In the genomic region with DNA sequence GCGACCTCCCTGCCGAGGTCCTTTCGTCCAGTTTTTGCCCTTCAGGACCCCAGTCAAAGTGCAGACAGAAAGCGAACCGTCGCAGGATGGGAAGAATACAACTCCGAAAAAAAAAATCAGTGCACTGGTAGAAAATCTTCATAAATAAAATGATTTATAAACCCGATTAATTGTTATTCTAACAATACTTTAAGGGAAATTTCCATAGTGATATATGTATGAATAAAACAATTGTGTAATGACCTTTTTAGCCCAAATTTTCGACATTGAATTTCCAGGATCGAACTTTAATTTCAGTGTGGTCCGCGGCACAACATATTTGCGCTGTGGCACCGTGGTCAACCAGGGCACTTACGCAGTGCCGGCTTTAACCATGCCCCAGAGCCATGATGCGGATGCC, we compare ENCODE assay signal across 4 fruit fly cellular contexts.
TF ChIP-seq lines count a peak whose summit lies in the region.

No protein-coding gene starts in this region.

- TF ChIP-seq CTCF in whole organism, embryonic (GFP tag; optimal IDR thresholded peaks at IDR 0.05; lab: Kevin White, UChicago) = no peak

TF ChIP-seq in whole organism, embryonic, 481 proteins besides CTCF, POLR2A, EP300 and RAD21:
- TF ChIP-seq gem (tag; optimal IDR thresholded peaks at IDR 0.05; lab: Kevin White, UChicago) (peak; percentile 4), sens (GFP tag; lab: Kevin White, UChicago) (peak; percentile 64), Ets65A (GFP tag; lab: Kevin White, UChicago) (peak; percentile 55), lbe (GFP tag; optimal IDR thresholded peaks at IDR 0.05; lab: Kevin White, UChicago) (peak; percentile 8), row (GFP tag; IDR thresholded peaks at IDR 0.05; lab: Robert Waterston, UW) (0 out of 3 replicates have a peak, but pooled peaks have one; percentile 8), prd (optimal IDR thresholded peaks at IDR 0.05; lab: Kevin White, UChicago) (no peak), prd (GFP tag; IDR thresholded peaks at IDR 0.05; lab: Robert Waterston, UW) (0 out of 3 replicates have a peak, but pooled peaks have one; percentile 26), ken (GFP tag; IDR thresholded peaks at IDR 0.05; lab: Robert Waterston, UW) (no peak), vvl (GFP tag; IDR thresholded peaks at IDR 0.05; lab: Robert Waterston, UW) (0 out of 2 replicates have a peak, but pooled peaks have one; percentile 11), Atf6 (GFP tag; IDR thresholded peaks at IDR 0.05; lab: Robert Waterston, UW) (no peak)

TF ChIP-seq in whole organism, prepupa, 60 proteins besides CTCF, POLR2A, EP300 and RAD21 (continues in another document):
- no peak for TF ChIP-seq CG32006 (GFP tag; optimal IDR thresholded peaks at IDR 0.05; lab: Kevin White, UChicago)
- TF ChIP-seq Eip93F (GFP tag; optimal IDR thresholded peaks at IDR 0.05; lab: Kevin White, UChicago) = no peak
- TF ChIP-seq CG10669 (GFP tag; optimal IDR thresholded peaks at IDR 0.05; lab: Kevin White, UChicago) = peak; percentile 28
- TF ChIP-seq eg (GFP tag; IDR thresholded peaks at IDR 0.05; lab: Robert Waterston, UW) = no peak
- no peak for TF ChIP-seq ss (GFP tag; optimal IDR thresholded peaks at IDR 0.05; lab: Kevin White, UChicago)
- TF ChIP-seq CG10631 (GFP tag; optimal IDR thresholded peaks at IDR 0.05; lab: Kevin White, UChicago) = peak; percentile 36
- peak; percentile 30 for TF ChIP-seq CG3032 (tag; optimal IDR thresholded peaks at IDR 0.05; lab: Kevin White, UChicago)
- no peak for TF ChIP-seq Sox14 (GFP tag; optimal IDR thresholded peaks at IDR 0.05; lab: Kevin White, UChicago)
- TF ChIP-seq fkh (GFP tag; optimal IDR thresholded peaks at IDR 0.05; lab: Kevin White, UChicago) = no peak
- peak; percentile 84 for TF ChIP-seq svp (GFP tag; lab: Kevin White, UChicago)
- no peak for TF ChIP-seq CG34406 (GFP tag; optimal IDR thresholded peaks at IDR 0.05; lab: Kevin White, UChicago)
- TF ChIP-seq CG6854 (GFP tag; optimal IDR thresholded peaks at IDR 0.05; lab: Kevin White, UChicago) = no peak
- no peak for TF ChIP-seq dac (GFP tag; optimal IDR thresholded peaks at IDR 0.05; lab: Kevin White, UChicago)
- TF ChIP-seq pdm3 (GFP tag; optimal IDR thresholded peaks at IDR 0.05; lab: Kevin White, UChicago) = peak; percentile 9
- TF ChIP-seq CG1621 (tag; optimal IDR thresholded peaks at IDR 0.05; lab: Kevin White, UChicago) = no peak
- TF ChIP-seq Ets96B (tag; optimal IDR thresholded peaks at IDR 0.05; lab: Kevin White, UChicago) = peak; percentile 51
- no peak for TF ChIP-seq CG11294 (GFP tag; IDR thresholded peaks at IDR 0.05; lab: Robert Waterston, UW)
- no peak for TF ChIP-seq CG8119 (GFP tag; IDR thresholded peaks at IDR 0.05; lab: Robert Waterston, UW)
- TF ChIP-seq Hr38 (GFP tag; optimal IDR thresholded peaks at IDR 0.05; lab: Kevin White, UChicago) = no peak
- peak; percentile 32 for TF ChIP-seq dsx (GFP tag; optimal IDR thresholded peaks at IDR 0.05; lab: Kevin White, UChicago; ENCODE audit: poor library complexity, severe bottlenecking)
- peak; percentile 14 for TF ChIP-seq OdsH (GFP tag; optimal IDR thresholded peaks at IDR 0.05; lab: Kevin White, UChicago)
- peak; percentile 49 for TF ChIP-seq topi (GFP tag; optimal IDR thresholded peaks at IDR 0.05; lab: Kevin White, UChicago)
- no peak for TF ChIP-seq CG7368 (GFP tag; optimal IDR thresholded peaks at IDR 0.05; lab: Kevin White, UChicago)
- peak; percentile 26 for TF ChIP-seq achi (GFP tag; optimal IDR thresholded peaks at IDR 0.05; lab: Kevin White, UChicago)
- TF ChIP-seq CG31627 (GFP tag; optimal IDR thresholded peaks at IDR 0.05; lab: Kevin White, UChicago) = peak; percentile 32
- TF ChIP-seq salr (GFP tag; optimal IDR thresholded peaks at IDR 0.05; lab: Kevin White, UChicago) = no peak

TF ChIP-seq in whole organism, pupa, 21 proteins besides CTCF, POLR2A, EP300 and RAD21:
- TF ChIP-seq CG12605 (GFP tag; IDR thresholded peaks at IDR 0.05; lab: Robert Waterston, UW) (no peak), fd96Ca (GFP tag; IDR thresholded peaks at IDR 0.05; lab: Robert Waterston, UW) (no peak), Pif1B (GFP tag; optimal IDR thresholded peaks at IDR 0.05; lab: Kevin White, UChicago) (no peak), rn (GFP tag; IDR thresholded peaks at IDR 0.05; lab: Robert Waterston, UW) (no peak), CG34367 (tag; optimal IDR thresholded peaks at IDR 0.05; lab: Kevin White, UChicago) (peak; percentile 17), CG9948 (tag; optimal IDR thresholded peaks at IDR 0.05; lab: Kevin White, UChicago) (peak; percentile 52), CG8159 (tag; optimal IDR thresholded peaks at IDR 0.05; lab: Kevin White, UChicago) (peak; percentile 65), CG10348 (GFP tag; IDR thresholded peaks at IDR 0.05; lab: Robert Waterston, UW) (no peak), CG15710 (tag; optimal IDR thresholded peaks at IDR 0.05; lab: Kevin White, UChicago) (peak; percentile 27), Snoo (tag; optimal IDR thresholded peaks at IDR 0.05; lab: Kevin White, UChicago) (no peak), gl (tag; optimal IDR thresholded peaks at IDR 0.05; lab: Kevin White, UChicago) (peak; percentile 31), EcR (GFP tag; optimal IDR thresholded peaks at IDR 0.05; lab: Kevin White, UChicago) (no peak), Ets98B (GFP tag; IDR thresholded peaks at IDR 0.05; lab: Robert Waterston, UW) (no peak), CG13204 (GFP tag; optimal IDR thresholded peaks at IDR 0.05; lab: Kevin White, UChicago) (no peak), CG17806 (tag; optimal IDR thresholded peaks at IDR 0.05; lab: Kevin White, UChicago) (peak; percentile 57), CG8301 (tag; optimal IDR thresholded peaks at IDR 0.05; lab: Kevin White, UChicago) (peak; percentile 18), CG14655 (GFP tag; optimal IDR thresholded peaks at IDR 0.05; lab: Kevin White, UChicago) (peak; percentile 25), Pif1A (GFP tag; optimal IDR thresholded peaks at IDR 0.05; lab: Kevin White, UChicago) (peak; percentile 32)

TF ChIP-seq in whole organism, wandering third instar larva, 38 proteins besides CTCF, POLR2A, EP300 and RAD21:
- TF ChIP-seq OdsH (GFP tag; optimal IDR thresholded peaks at IDR 0.05; lab: Kevin White, UChicago) = peak; percentile 53
- TF ChIP-seq rgr (GFP tag; optimal IDR thresholded peaks at IDR 0.05; lab: Kevin White, UChicago) = peak; percentile 50
- peak in 1 of 2 experiments; percentile 62 for TF ChIP-seq foxo (GFP tag; optimal IDR thresholded peaks at IDR 0.05; lab: Kevin White, UChicago)
- no peak for TF ChIP-seq Vsx2 (GFP tag; optimal IDR thresholded peaks at IDR 0.05; lab: Kevin White, UChicago; ENCODE audit: partially characterized antibody)
- peak; percentile 3 for TF ChIP-seq sage (GFP tag; optimal IDR thresholded peaks at IDR 0.05; lab: Kevin White, UChicago)
- peak; percentile 35 for TF ChIP-seq Sp1 (GFP tag; optimal IDR thresholded peaks at IDR 0.05; lab: Kevin White, UChicago)
- peak; percentile 48 for TF ChIP-seq br (GFP tag; optimal IDR thresholded peaks at IDR 0.05; lab: Kevin White, UChicago)
- no peak for TF ChIP-seq Hr83 (GFP tag; optimal IDR thresholded peaks at IDR 0.05; lab: Kevin White, UChicago; ENCODE audit: poor library complexity, severe bottlenecking)
- TF ChIP-seq CrebA (GFP tag; optimal IDR thresholded peaks at IDR 0.05; lab: Kevin White, UChicago; ENCODE audit: borderline replicate concordance) = no peak
- TF ChIP-seq fru (GFP tag; optimal IDR thresholded peaks at IDR 0.05; lab: Kevin White, UChicago) = peak; percentile 66
- no peak for TF ChIP-seq Mio (GFP tag; optimal IDR thresholded peaks at IDR 0.05; lab: Kevin White, UChicago)
- TF ChIP-seq HLH106 (tag; optimal IDR thresholded peaks at IDR 0.05; lab: Kevin White, UChicago) = peak; percentile 48
- TF ChIP-seq Dif (GFP tag; optimal IDR thresholded peaks at IDR 0.05; lab: Kevin White, UChicago; ENCODE audit: partially characterized antibody) = no peak
- TF ChIP-seq ey (GFP tag; optimal IDR thresholded peaks at IDR 0.05; lab: Kevin White, UChicago) = peak; percentile 64
- TF ChIP-seq psq (GFP tag; optimal IDR thresholded peaks at IDR 0.05; lab: Kevin White, UChicago) = peak; percentile 59
- TF ChIP-seq tai (GFP tag; optimal IDR thresholded peaks at IDR 0.05; lab: Kevin White, UChicago) = no peak
- peak; percentile 56 for TF ChIP-seq Hnf4 (GFP tag; optimal IDR thresholded peaks at IDR 0.05; lab: Kevin White, UChicago)
- no peak for TF ChIP-seq GATAd (GFP tag; optimal IDR thresholded peaks at IDR 0.05; lab: Kevin White, UChicago)
- no peak for TF ChIP-seq dl (GFP tag; optimal IDR thresholded peaks at IDR 0.05; lab: Kevin White, UChicago; ENCODE audit: insufficient read depth in 1 of 2, partially characterized antibody in 2 of 2)
- TF ChIP-seq brk (GFP tag; optimal IDR thresholded peaks at IDR 0.05; lab: Kevin White, UChicago) = peak; percentile 23
- no peak for TF ChIP-seq sv (GFP tag; optimal IDR thresholded peaks at IDR 0.05; lab: Kevin White, UChicago)
- peak; percentile 56 for TF ChIP-seq woc (GFP tag; optimal IDR thresholded peaks at IDR 0.05; lab: Kevin White, UChicago)
- TF ChIP-seq usp (GFP tag; optimal IDR thresholded peaks at IDR 0.05; lab: Kevin White, UChicago) = no peak
- TF ChIP-seq h (GFP tag; optimal IDR thresholded peaks at IDR 0.05; lab: Kevin White, UChicago) = peak; percentile 75
- TF ChIP-seq CG9705 (GFP tag; optimal IDR thresholded peaks at IDR 0.05; lab: Kevin White, UChicago) = no peak
- no peak for TF ChIP-seq pan (optimal IDR thresholded peaks at IDR 0.05; lab: Kevin White, UChicago)
- TF ChIP-seq dsf (GFP tag; optimal IDR thresholded peaks at IDR 0.05; lab: Kevin White, UChicago; ENCODE audit: borderline replicate concordance) = no peak
- no peak for TF ChIP-seq Dfd (GFP tag; optimal IDR thresholded peaks at IDR 0.05; lab: Kevin White, UChicago)
TF ChIP-seq in whole organism, wandering third instar larva: peak in this region for 14.
